Fruit fly (Drosophila melanogaster): ENCODE measurements around the gene Mitofilin.

The Mitofilin gene

dm6 chr3R:22026922-22027742, 4.0 kb upstream of the Mitofilin start, which contains the start of the genes Cchl and ND-42 (continued):
- TF ChIP-seq Rfx (GFP tag; IDR thresholded peaks at IDR 0.05) (peak; percentile 79), CG14441 (GFP tag; IDR thresholded peaks at IDR 0.05) (peak; percentile 72), CHES-1-like (GFP tag; optimal IDR thresholded peaks at IDR 0.05) (peak; percentile 57), CG7745 (tag; optimal IDR thresholded peaks at IDR 0.05) (no peak), ewg (GFP tag; optimal IDR thresholded peaks at IDR 0.05) (peak; percentile 55), CTCF (GFP tag; optimal IDR thresholded peaks at IDR 0.05) (peak; percentile 48), Kr (GFP tag; optimal IDR thresholded peaks at IDR 0.05) (no peak), Hr51 (GFP tag; optimal IDR thresholded peaks at IDR 0.05) (peak; percentile 67 to 82), CG4617 (GFP tag; optimal IDR thresholded peaks at IDR 0.05; ENCODE audit: borderline replicate concordance) (peak; percentile 59), CG6791 (GFP tag; IDR thresholded peaks at IDR 0.05; ENCODE audit: partially characterized antibody) (peak; percentile 37; the same call in 1 of the 3 replicates), Meics (GFP tag; optimal IDR thresholded peaks at IDR 0.05) (peak; percentile 83), CG13296 (GFP tag; optimal IDR thresholded peaks at IDR 0.05) (peak; percentile 80), fu2 (GFP tag; optimal IDR thresholded peaks at IDR 0.05) (peak; percentile 63), tna (GFP tag; IDR thresholded peaks at IDR 0.05; ENCODE audit: partially characterized antibody) (no peak), CG32767 (GFP tag; IDR thresholded peaks at IDR 0.05) (peak; percentile 74), pfk (GFP tag; optimal IDR thresholded peaks at IDR 0.05) (peak; percentile 20), ttk (GFP tag; IDR thresholded peaks at IDR 0.05) (peak; percentile 50; the same call in 1 of the 2 replicates), pzg (GFP tag; optimal IDR thresholded peaks at IDR 0.05) (peak; percentile 43), CG31365 (tag; optimal IDR thresholded peaks at IDR 0.05) (no peak), sens (GFP tag) (peak; percentile 96), CG7372 (GFP tag; IDR thresholded peaks at IDR 0.05) (peak; percentile 62; the same call in 1 of the 2 replicates), Taf1 (GFP tag; IDR thresholded peaks at IDR 0.05) (no peak; the same call in 1 of the 2 replicates), bab2 (GFP tag; optimal IDR thresholded peaks at IDR 0.05) (peak; percentile 70), Nf-YC (tag; optimal IDR thresholded peaks at IDR 0.05) (peak; percentile 82), Hr78 (GFP tag; optimal IDR thresholded peaks at IDR 0.05) (peak in 1 of 2 experiments; percentile 11), Mrtf (GFP tag; IDR thresholded peaks at IDR 0.05) (peak; percentile 47; the same call in 1 of the 3 replicates), CG3726 (GFP tag; IDR thresholded peaks at IDR 0.05) (0 out of 3 replicates have a peak, but pooled peaks have one; percentile 15), Myb (GFP tag; optimal IDR thresholded peaks at IDR 0.05) (peak; percentile 55), CG9727 (GFP tag; optimal IDR thresholded peaks at IDR 0.05) (peak; percentile 84), jumu (GFP tag; optimal IDR thresholded peaks at IDR 0.05) (peak; percentile 61), CG2116 (GFP tag; optimal IDR thresholded peaks at IDR 0.05) (peak; percentile 81), CG10565 (GFP tag; optimal IDR thresholded peaks at IDR 0.05) (no peak), Rx (GFP tag; IDR thresholded peaks at IDR 0.05) (peak; percentile 27; the same call in 1 of the 2 replicates), CG17829 (tag; optimal IDR thresholded peaks at IDR 0.05) (peak; percentile 76), NK7.1 (GFP tag; optimal IDR thresholded peaks at IDR 0.05) (peak; percentile 40), emc (GFP tag; optimal IDR thresholded peaks at IDR 0.05) (peak; percentile 52), CG11456 (GFP tag; IDR thresholded peaks at IDR 0.05) (peak; percentile 67), lov (optimal IDR thresholded peaks at IDR 0.05) (no peak), lov (GFP tag; IDR thresholded peaks at IDR 0.05) (no peak), chn (GFP tag; optimal IDR thresholded peaks at IDR 0.05) (peak; percentile 81), CG10321 (GFP tag; IDR thresholded peaks at IDR 0.05) (peak; percentile 34; the same call in 1 of the 2 replicates), Sry-β (GFP tag; optimal IDR thresholded peaks at IDR 0.05) (peak; percentile 65), ems (GFP tag; optimal IDR thresholded peaks at IDR 0.05) (peak; percentile 70), vnd (GFP tag; IDR thresholded peaks at IDR 0.05; ENCODE audit: partially characterized antibody) (0 out of 3 replicates have a peak, but pooled peaks have one; percentile 44), ac (GFP tag; optimal IDR thresholded peaks at IDR 0.05) (no peak), Dp (GFP tag; optimal IDR thresholded peaks at IDR 0.05) (peak; percentile 29), Doc3 (GFP tag; IDR thresholded peaks at IDR 0.05; ENCODE audit: partially characterized antibody) (peak; percentile 63), Ets65A (GFP tag) (peak; percentile 97), Dref (GFP tag; IDR thresholded peaks at IDR 0.05) (no peak)

Measured in whole organism, embryonic.